Worm (Caenorhabditis elegans): Measurements from ENCODE around the gene set-16.

The set-16 gene

DNA sequence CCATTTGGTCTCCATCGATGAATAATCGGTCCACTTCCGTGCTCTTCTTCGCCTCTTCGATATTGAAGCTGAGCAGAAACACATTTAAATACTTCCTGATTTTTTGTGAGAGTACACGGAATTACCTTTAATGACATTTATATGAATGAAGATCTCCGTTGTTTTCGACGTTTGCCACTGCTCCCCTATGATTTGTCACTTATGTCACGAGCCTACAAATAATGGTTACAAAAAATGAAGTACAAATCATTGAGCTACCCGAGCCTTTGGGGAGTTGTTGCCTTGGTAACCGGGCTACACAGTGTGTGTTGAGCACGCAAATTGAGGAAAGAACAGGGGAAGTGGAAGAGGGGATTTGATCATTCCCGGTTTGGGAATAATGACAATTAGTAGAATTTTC is 42.6 kb downstream of the set-16 start, which contains the start of gene dyf-2:
dyf-2 (minus strand) TSS at position 137 of the 400 bp plus-strand sequence.
- TF ChIP-seq mep-1 (tag; optimal IDR thresholded peaks at IDR 0.05), result no peak
- TF ChIP-seq lir-3 (tag; optimal IDR thresholded peaks at IDR 0.05; ENCODE audit: poor library complexity), result no peak
- TF ChIP-seq dsc-1 (tag; optimal IDR thresholded peaks at IDR 0.05), result no peak
- no peak for TF ChIP-seq pag-3 (tag; optimal IDR thresholded peaks at IDR 0.05; ENCODE audit: borderline replicate concordance, insufficient read depth)
- no peak for TF ChIP-seq jun-1 (tag; optimal IDR thresholded peaks at IDR 0.05)
- no peak for TF ChIP-seq C04F5.9 (tag; optimal IDR thresholded peaks at IDR 0.05)
- no peak for TF ChIP-seq unc-86 (tag; optimal IDR thresholded peaks at IDR 0.05)
- no peak for TF ChIP-seq hlh-17 (GFP tag; optimal IDR thresholded peaks at IDR 0.05; ENCODE audit: borderline replicate concordance)
- TF ChIP-seq unc-62 (GFP tag; optimal IDR thresholded peaks at IDR 0.05), result no peak
- TF ChIP-seq ceh-8 (GFP tag; optimal IDR thresholded peaks at IDR 0.05), result peak; percentile 53
- peak; percentile 76 for TF ChIP-seq fkh-8 (tag; optimal IDR thresholded peaks at IDR 0.05)
- TF ChIP-seq hpl-2 (GFP tag; optimal IDR thresholded peaks at IDR 0.05), result no peak
- no peak for TF ChIP-seq ets-5 (GFP tag; IDR thresholded peaks at IDR 0.05)
- no peak for TF ChIP-seq alr-1 (tag; optimal IDR thresholded peaks at IDR 0.05; ENCODE audit: borderline replicate concordance)
- peak; percentile 16 for TF ChIP-seq nhr-71 (tag; optimal IDR thresholded peaks at IDR 0.05)
- TF ChIP-seq aly-2 (tag; optimal IDR thresholded peaks at IDR 0.05), result no peak
- no peak for TF ChIP-seq nhr-85 (tag)
- TF ChIP-seq nhr-12 (tag; optimal IDR thresholded peaks at IDR 0.05), result no peak
- TF ChIP-seq unc-98 (GFP tag; IDR thresholded peaks at IDR 0.05), result no peak
- no peak for TF ChIP-seq lin-14 (GFP tag; optimal IDR thresholded peaks at IDR 0.05)
- no peak for TF ChIP-seq efl-1 (optimal IDR thresholded peaks at IDR 0.05)
- TF ChIP-seq efl-1 (GFP tag; optimal IDR thresholded peaks at IDR 0.05 in 1 of 2), result no peak
- no peak for TF ChIP-seq elt-3 (tag; optimal IDR thresholded peaks at IDR 0.05)
- TF ChIP-seq nhr-237 (tag; optimal IDR thresholded peaks at IDR 0.05), result no peak
- TF ChIP-seq nhr-11 (tag; optimal IDR thresholded peaks at IDR 0.05), result no peak
- no peak for TF ChIP-seq vab-15 (tag; optimal IDR thresholded peaks at IDR 0.05)

DNA sequence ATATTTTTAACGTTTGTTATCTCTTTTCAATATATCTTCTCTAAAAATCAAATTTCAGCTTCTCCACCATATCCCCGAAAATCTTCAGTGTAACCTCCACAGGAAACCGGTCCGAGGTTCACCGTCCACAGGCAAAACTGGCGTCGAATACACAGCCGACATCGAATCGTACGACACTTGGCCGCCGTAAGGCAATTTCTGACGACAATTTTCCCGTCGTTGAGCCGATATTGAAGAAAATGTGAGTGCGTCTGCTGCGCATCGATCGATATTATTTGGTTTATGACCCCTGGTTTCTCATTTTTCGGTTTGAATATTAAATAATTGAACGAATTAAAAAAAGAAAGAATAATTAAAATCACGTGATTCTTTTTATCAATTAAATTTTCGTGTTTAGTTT is 43.5 kb downstream of the set-16 start, which contains the start of gene cul-2:
cul-2 (plus strand) TSS at position 59 of the 400 bp plus-strand sequence.
- TF ChIP-seq nhr-71 (tag; optimal IDR thresholded peaks at IDR 0.05), result peak; percentile 9
- peak in 1 of 2 experiments; percentile 15 for TF ChIP-seq mdl-1 (tag; optimal IDR thresholded peaks at IDR 0.05)
- no peak for TF ChIP-seq nhr-84 (tag; optimal IDR thresholded peaks at IDR 0.05)
- TF ChIP-seq C16A3.4 (tag; optimal IDR thresholded peaks at IDR 0.05), result peak; percentile 12
- no peak for TF ChIP-seq nhr-85 (tag)
- no peak for TF ChIP-seq sox-4 (tag; optimal IDR thresholded peaks at IDR 0.05)
- peak; percentile 38 for TF ChIP-seq snu-23 (GFP tag; optimal IDR thresholded peaks at IDR 0.05)
- TF ChIP-seq mep-1 (tag; optimal IDR thresholded peaks at IDR 0.05), result peak; percentile 19
- peak in 1 of 3 experiments; percentile 48 for TF ChIP-seq dpl-1 (GFP tag; optimal IDR thresholded peaks at IDR 0.05)
- peak; percentile 80 for TF ChIP-seq F16B12.6 (tag; optimal IDR thresholded peaks at IDR 0.05)
- peak; percentile 37 to 49 for TF ChIP-seq lin-35 (GFP tag; optimal IDR thresholded peaks at IDR 0.05)
- peak; percentile 4 for TF ChIP-seq irx-1 (tag; optimal IDR thresholded peaks at IDR 0.05)
- TF ChIP-seq ceh-82 (tag; optimal IDR thresholded peaks at IDR 0.05), result peak in 1 of 3 experiments; percentile 19
- no peak for TF ChIP-seq nhr-77 (tag; optimal IDR thresholded peaks at IDR 0.05)
- TF ChIP-seq blmp-1 (tag; optimal IDR thresholded peaks at IDR 0.05), result no peak
- peak in 1 of 2 experiments; percentile 41 for TF ChIP-seq efl-1 (optimal IDR thresholded peaks at IDR 0.05)
- peak; percentile 34 to 80 for TF ChIP-seq efl-1 (GFP tag; optimal IDR thresholded peaks at IDR 0.05 in 1 of 2)
- peak; percentile 13 for TF ChIP-seq dsc-1 (tag; optimal IDR thresholded peaks at IDR 0.05)
- peak; percentile 9 to 49 for TF ChIP-seq lsy-2 (tag; optimal IDR thresholded peaks at IDR 0.05)

DNA sequence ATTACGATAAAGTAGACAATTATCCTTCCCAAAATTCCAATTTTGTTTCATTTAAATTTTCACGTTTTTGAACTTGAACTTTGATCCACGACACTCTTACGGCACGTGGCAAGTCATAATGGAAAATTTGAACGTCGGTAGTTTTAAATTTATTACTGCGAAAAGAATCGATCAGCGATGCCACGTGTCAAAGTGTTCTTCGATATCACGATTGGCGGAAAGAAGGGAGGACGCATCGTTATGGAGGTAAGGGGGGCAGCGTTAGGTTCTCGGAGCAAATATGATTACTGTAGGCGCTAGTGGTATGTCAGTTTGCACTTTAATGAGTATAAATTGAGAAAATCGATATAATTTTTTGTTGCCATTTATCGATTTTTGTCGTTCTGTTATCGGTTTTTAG is 48.8 kb downstream of the set-16 start, which contains the start of gene cyn-2:
cyn-2 (plus strand) TSS at position 114 of the 400 bp plus-strand sequence.
- TF ChIP-seq ceh-63 (GFP tag; optimal IDR thresholded peaks at IDR 0.05), result no peak
- TF ChIP-seq elt-3 (tag; optimal IDR thresholded peaks at IDR 0.05), result no peak
- TF ChIP-seq nhr-77 (tag; optimal IDR thresholded peaks at IDR 0.05), result no peak
- no peak for TF ChIP-seq mep-1 (tag; optimal IDR thresholded peaks at IDR 0.05)
- no peak for TF ChIP-seq lsy-2 (tag; optimal IDR thresholded peaks at IDR 0.05)
- TF ChIP-seq grh-1 (GFP tag; IDR thresholded peaks at IDR 0.05), result no peak
- no peak for TF ChIP-seq lin-35 (GFP tag; optimal IDR thresholded peaks at IDR 0.05)
- no peak for TF ChIP-seq unc-86 (tag; optimal IDR thresholded peaks at IDR 0.05)
- no peak for TF ChIP-seq ztf-11 (tag; optimal IDR thresholded peaks at IDR 0.05)
- TF ChIP-seq vab-15 (tag; optimal IDR thresholded peaks at IDR 0.05), result no peak
- no peak for TF ChIP-seq aha-1 (tag; optimal IDR thresholded peaks at IDR 0.05)
- no peak for TF ChIP-seq nhr-12 (tag; optimal IDR thresholded peaks at IDR 0.05)
- no peak for TF ChIP-seq mab-9 (GFP tag; IDR thresholded peaks at IDR 0.05)
- TF ChIP-seq sox-4 (tag; optimal IDR thresholded peaks at IDR 0.05), result no peak
- no peak for TF ChIP-seq elt-2 (tag; optimal IDR thresholded peaks at IDR 0.05)
- TF ChIP-seq fkh-8 (tag; optimal IDR thresholded peaks at IDR 0.05), result no peak
- no peak for TF ChIP-seq ama-1 (optimal IDR thresholded peaks at IDR 0.05)
- no peak for TF ChIP-seq isw-1 (GFP tag; IDR thresholded peaks at IDR 0.05)
